Fruit fly (Drosophila melanogaster): ENCODE results near the gene Crz.

Gene Crz

dm6 chr3R:14327472-14328104, 12.9 kb downstream of the Crz start, which contains the start of gene spn-B:
Gene spn-B (plus strand): TSS chr3R:14328051.
- TF ChIP-seq psq (optimal IDR thresholded peaks at IDR 0.05), result no peak
- no peak for TF ChIP-seq h (optimal IDR thresholded peaks at IDR 0.05)
- TF ChIP-seq Sin3A (optimal IDR thresholded peaks at IDR 0.05), result no peak
- no peak for TF ChIP-seq Myc (optimal IDR thresholded peaks at IDR 0.05)
- TF ChIP-seq ttk (optimal IDR thresholded peaks at IDR 0.05), result no peak
- TF ChIP-seq insv (optimal IDR thresholded peaks at IDR 0.05), result no peak

dm6 chr3R:14329549-14329948, 14.9 kb downstream of the Crz start:
- no peak for TF ChIP-seq Sin3A (optimal IDR thresholded peaks at IDR 0.05)
- no peak for TF ChIP-seq h (optimal IDR thresholded peaks at IDR 0.05)
- no peak for TF ChIP-seq psq (optimal IDR thresholded peaks at IDR 0.05)
- TF ChIP-seq ttk (optimal IDR thresholded peaks at IDR 0.05), result no peak
- TF ChIP-seq Myc (optimal IDR thresholded peaks at IDR 0.05), result no peak
- TF ChIP-seq insv (optimal IDR thresholded peaks at IDR 0.05), result no peak

dm6 chr3R:14330654-14331053, 16.0 kb downstream of the Crz start:
- no peak for TF ChIP-seq insv (optimal IDR thresholded peaks at IDR 0.05)

- TF ChIP-seq Sin3A (optimal IDR thresholded peaks at IDR 0.05) (no peak), insv (optimal IDR thresholded peaks at IDR 0.05) (no peak), Myc (optimal IDR thresholded peaks at IDR 0.05) (no peak), ttk (optimal IDR thresholded peaks at IDR 0.05) (no peak), psq (optimal IDR thresholded peaks at IDR 0.05) (no peak), h (optimal IDR thresholded peaks at IDR 0.05) (no peak)
These were observed 16.8 kb downstream of the Crz start for dm6 chr3R:14331474-14331873.

dm6 chr3R:14332735-14333134, 18.1 kb downstream of the Crz start:
- TF ChIP-seq Myc (optimal IDR thresholded peaks at IDR 0.05) (no peak), ttk (optimal IDR thresholded peaks at IDR 0.05) (no peak), Sin3A (optimal IDR thresholded peaks at IDR 0.05) (no peak), h (optimal IDR thresholded peaks at IDR 0.05) (no peak), psq (optimal IDR thresholded peaks at IDR 0.05) (no peak), insv (optimal IDR thresholded peaks at IDR 0.05) (no peak)

dm6 chr3R:14335504-14335903, 20.9 kb downstream of the Crz start:
- no peak for TF ChIP-seq psq (optimal IDR thresholded peaks at IDR 0.05)

- no peak for TF ChIP-seq ttk (optimal IDR thresholded peaks at IDR 0.05)
- no peak for TF ChIP-seq insv (optimal IDR thresholded peaks at IDR 0.05)
- no peak for TF ChIP-seq psq (optimal IDR thresholded peaks at IDR 0.05)
- no peak for TF ChIP-seq Sin3A (optimal IDR thresholded peaks at IDR 0.05)
- no peak for TF ChIP-seq Myc (optimal IDR thresholded peaks at IDR 0.05)
These were observed 30.1 kb downstream of the Crz start for dm6 chr3R:14344767-14345166.

dm6 chr3R:14346838-14347745, 32.4 kb downstream of the Crz start:
- TF ChIP-seq insv (optimal IDR thresholded peaks at IDR 0.05) (no peak), ttk (optimal IDR thresholded peaks at IDR 0.05) (no peak), psq (optimal IDR thresholded peaks at IDR 0.05) (no peak), Myc (optimal IDR thresholded peaks at IDR 0.05) (no peak), Sin3A (optimal IDR thresholded peaks at IDR 0.05) (no peak), h (optimal IDR thresholded peaks at IDR 0.05) (no peak)

dm6 chr3R:14348480-14348879, 33.8 kb downstream of the Crz start:
- TF ChIP-seq insv (optimal IDR thresholded peaks at IDR 0.05) (no peak), ttk (optimal IDR thresholded peaks at IDR 0.05) (no peak), Sin3A (optimal IDR thresholded peaks at IDR 0.05) (no peak), psq (optimal IDR thresholded peaks at IDR 0.05) (no peak), h (optimal IDR thresholded peaks at IDR 0.05) (no peak), Myc (optimal IDR thresholded peaks at IDR 0.05) (no peak)

dm6 chr3R:14351418-14351817, 36.8 kb downstream of the Crz start:
- TF ChIP-seq ttk (optimal IDR thresholded peaks at IDR 0.05), result no peak
- no peak for TF ChIP-seq Sin3A (optimal IDR thresholded peaks at IDR 0.05)
- TF ChIP-seq insv (optimal IDR thresholded peaks at IDR 0.05), result no peak
- TF ChIP-seq Myc (optimal IDR thresholded peaks at IDR 0.05), result no peak

- TF ChIP-seq ttk (optimal IDR thresholded peaks at IDR 0.05) (no peak), h (optimal IDR thresholded peaks at IDR 0.05) (no peak), insv (optimal IDR thresholded peaks at IDR 0.05) (no peak), psq (optimal IDR thresholded peaks at IDR 0.05) (no peak), Sin3A (optimal IDR thresholded peaks at IDR 0.05) (no peak), Myc (optimal IDR thresholded peaks at IDR 0.05) (no peak)
These were observed 39.1 kb downstream of the Crz start for dm6 chr3R:14353733-14354152.

- no peak for TF ChIP-seq psq (optimal IDR thresholded peaks at IDR 0.05)
- no peak for TF ChIP-seq Sin3A (optimal IDR thresholded peaks at IDR 0.05)
These were observed 39.9 kb downstream of the Crz start for dm6 chr3R:14354599-14354998.

dm6 chr3R:14356619-14357018, 42.0 kb downstream of the Crz start:
- TF ChIP-seq ttk (optimal IDR thresholded peaks at IDR 0.05), result no peak
- TF ChIP-seq psq (optimal IDR thresholded peaks at IDR 0.05), result no peak
- TF ChIP-seq Sin3A (optimal IDR thresholded peaks at IDR 0.05), result no peak
- no peak for TF ChIP-seq h (optimal IDR thresholded peaks at IDR 0.05)
